Fruit fly (Drosophila melanogaster): ENCODE measurements around the gene CG18304.
A peak's percentile ranks its signal among the peaks of the same experiment; 100 is the strongest.

CG18304 gene

DNA sequence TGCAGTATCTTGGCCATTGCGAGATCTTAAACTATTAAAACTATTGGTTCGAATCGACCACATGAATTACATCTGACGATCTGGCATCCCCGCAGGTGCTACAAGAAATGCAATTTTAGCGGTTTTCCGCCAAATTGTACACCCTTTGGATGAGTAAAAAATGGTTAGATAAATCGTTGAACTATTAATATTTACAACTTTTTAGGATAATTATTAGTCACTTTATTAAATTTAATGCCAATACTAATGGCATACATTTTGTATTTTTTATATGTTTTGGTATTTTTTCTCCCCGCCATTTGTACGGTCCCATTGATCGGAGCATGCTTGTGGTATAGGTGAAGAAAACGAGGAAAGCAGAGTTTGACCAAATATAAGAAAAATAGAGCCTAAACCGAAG lies 34.9 kb downstream of the CG18304 start, which contains the start of the genes Polr1F and Rat1 (continued):
- peak; percentile 90 for TF ChIP-seq CG9797 (GFP tag; optimal IDR thresholded peaks at IDR 0.05)
- TF ChIP-seq ci (GFP tag; IDR thresholded peaks at IDR 0.05) = no peak
- no peak for TF ChIP-seq pan (optimal IDR thresholded peaks at IDR 0.05)
- no peak for TF ChIP-seq pan (GFP tag; optimal IDR thresholded peaks at IDR 0.05 in 1 of 2, IDR thresholded peaks at IDR 0.05 in 1 of 2)
- TF ChIP-seq Antp (GFP tag; optimal IDR thresholded peaks at IDR 0.05) = peak; percentile 27
- TF ChIP-seq CG15696 (tag; optimal IDR thresholded peaks at IDR 0.05) = peak; percentile 23
- no peak for TF ChIP-seq ap (GFP tag; IDR thresholded peaks at IDR 0.05)
- TF ChIP-seq Hr51 (GFP tag; optimal IDR thresholded peaks at IDR 0.05) = peak in 1 of 2 experiments; percentile 16
- peak; percentile 17 for TF ChIP-seq ewg (GFP tag; optimal IDR thresholded peaks at IDR 0.05)
- peak; percentile 70 for TF ChIP-seq gfzf (GFP tag; optimal IDR thresholded peaks at IDR 0.05)
- TF ChIP-seq CG14710 (tag; optimal IDR thresholded peaks at IDR 0.05) = peak; percentile 75
- TF ChIP-seq CG33557 (GFP tag; optimal IDR thresholded peaks at IDR 0.05) = peak; percentile 48
- TF ChIP-seq nerfin-1 (tag; optimal IDR thresholded peaks at IDR 0.05) = peak; percentile 55
- TF ChIP-seq slbo (GFP tag; IDR thresholded peaks at IDR 0.05) = peak; percentile 35; the same call in 1 of the 2 replicates
- peak; percentile 93 for TF ChIP-seq sens (GFP tag)
- TF ChIP-seq Dref (GFP tag; IDR thresholded peaks at IDR 0.05) = no peak
- no peak for TF ChIP-seq da (GFP tag; optimal IDR thresholded peaks at IDR 0.05)
- peak; percentile 5 to 45 for TF ChIP-seq Pdp1 (GFP tag; optimal IDR thresholded peaks at IDR 0.05)
- peak; percentile 18 for TF ChIP-seq CG8944 (GFP tag; optimal IDR thresholded peaks at IDR 0.05)
- TF ChIP-seq ac (GFP tag; optimal IDR thresholded peaks at IDR 0.05) = no peak
- no peak for TF ChIP-seq CG10462 (GFP tag; optimal IDR thresholded peaks at IDR 0.05)
- TF ChIP-seq knrl (GFP tag; IDR thresholded peaks at IDR 0.05; ENCODE audit: partially characterized antibody) = peak; percentile 20; the same call in 1 of the 3 replicates
- no peak for TF ChIP-seq Dbx (GFP tag; IDR thresholded peaks at IDR 0.05)
- TF ChIP-seq CG12155 (GFP tag; optimal IDR thresholded peaks at IDR 0.05) = peak; percentile 19
- TF ChIP-seq kay (GFP tag; optimal IDR thresholded peaks at IDR 0.05) = peak; percentile 29
- TF ChIP-seq CG3407 (GFP tag; optimal IDR thresholded peaks at IDR 0.05) = no peak
- TF ChIP-seq CG13424 (tag; optimal IDR thresholded peaks at IDR 0.05) = peak; percentile 13
- TF ChIP-seq CG3065 (GFP tag; optimal IDR thresholded peaks at IDR 0.05) = no peak
- TF ChIP-seq CG12299 (tag; optimal IDR thresholded peaks at IDR 0.05) = peak; percentile 3
- 0 out of 2 replicates have a peak, but pooled peaks have one; percentile 8 for TF ChIP-seq lmd (GFP tag; IDR thresholded peaks at IDR 0.05)
- TF ChIP-seq p53 (GFP tag; optimal IDR thresholded peaks at IDR 0.05) = no peak
- TF ChIP-seq CG17385 (GFP tag; optimal IDR thresholded peaks at IDR 0.05) = no peak
- no peak for TF ChIP-seq H2.0 (GFP tag; IDR thresholded peaks at IDR 0.05)
- TF ChIP-seq Neu2 (GFP tag; optimal IDR thresholded peaks at IDR 0.05; ENCODE audit: borderline replicate concordance) = no peak
- peak in 1 of 3 experiments; percentile 12 for TF ChIP-seq Stat92E (GFP tag; optimal IDR thresholded peaks at IDR 0.05)
- TF ChIP-seq Mad (GFP tag; optimal IDR thresholded peaks at IDR 0.05) = peak; percentile 33
- TF ChIP-seq Ets97D (GFP tag; optimal IDR thresholded peaks at IDR 0.05) = peak; percentile 59
- peak; percentile 79 for TF ChIP-seq trem (tag; optimal IDR thresholded peaks at IDR 0.05)
- TF ChIP-seq E2f2 (GFP tag; IDR thresholded peaks at IDR 0.05) = peak; percentile 63
- TF ChIP-seq Sox100B (GFP tag; optimal IDR thresholded peaks at IDR 0.05) = no peak
- TF ChIP-seq YL-1 (GFP tag; optimal IDR thresholded peaks at IDR 0.05) = peak; percentile 81
- peak; percentile 5 for TF ChIP-seq Bdp1 (GFP tag; optimal IDR thresholded peaks at IDR 0.05)
- TF ChIP-seq MBD-R2 (GFP tag; IDR thresholded peaks at IDR 0.05) = peak; percentile 89
- peak; percentile 17 for TF ChIP-seq CG18011 (GFP tag; optimal IDR thresholded peaks at IDR 0.05)
- TF ChIP-seq CG34224 (GFP tag; IDR thresholded peaks at IDR 0.05; ENCODE audit: partially characterized antibody) = 0 out of 3 replicates have a peak, but pooled peaks have one; percentile 18
- peak; percentile 31 for TF ChIP-seq vfl (GFP tag; optimal IDR thresholded peaks at IDR 0.05)
- peak; percentile 15 for TF ChIP-seq tin (GFP tag; optimal IDR thresholded peaks at IDR 0.05)
- TF ChIP-seq Rfx (GFP tag; IDR thresholded peaks at IDR 0.05) = no peak
- peak; percentile 30 for TF ChIP-seq stwl (tag; optimal IDR thresholded peaks at IDR 0.05)
- TF ChIP-seq tll (GFP tag; optimal IDR thresholded peaks at IDR 0.05) = no peak
